Fruit fly (Drosophila melanogaster): ENCODE measurements around the gene CG15020.

The CG15020 gene

DNA sequence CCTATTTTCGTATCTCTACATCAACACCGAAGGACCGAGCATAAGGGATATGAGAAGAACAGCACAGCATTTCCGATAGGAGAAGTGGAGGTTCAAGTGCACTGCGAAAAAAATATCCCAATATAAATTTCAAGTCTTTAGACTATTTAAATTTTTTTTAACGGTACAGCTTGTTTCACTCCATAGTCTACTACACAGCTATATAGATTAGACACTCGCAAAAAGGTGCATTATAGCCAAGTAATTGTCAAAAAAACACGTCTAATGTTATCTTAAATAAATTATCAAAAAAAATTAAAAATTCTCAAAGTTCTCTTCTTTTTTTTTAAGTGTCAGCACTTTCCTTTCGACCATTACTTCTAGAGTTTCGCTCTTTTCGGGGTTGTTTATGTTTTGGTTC, 42.6 kb upstream of the CG15020 start (continued):
- TF ChIP-seq CG6854 (GFP tag; optimal IDR thresholded peaks at IDR 0.05) (peak; percentile 42), psq (GFP tag; optimal IDR thresholded peaks at IDR 0.05) (peak; percentile 60), CG3163 (GFP tag; optimal IDR thresholded peaks at IDR 0.05) (no peak), bcd (GFP tag; optimal IDR thresholded peaks at IDR 0.05) (peak; percentile 62), gem (tag; optimal IDR thresholded peaks at IDR 0.05) (peak; percentile 65), hkb (optimal IDR thresholded peaks at IDR 0.05) (no peak), hkb (GFP tag; IDR thresholded peaks at IDR 0.05) (peak; percentile 78), Taf1 (GFP tag; IDR thresholded peaks at IDR 0.05) (peak; percentile 38; the same call in 1 of the 2 replicates), abd-A (tag; optimal IDR thresholded peaks at IDR 0.05) (peak; percentile 41), yki (optimal IDR thresholded peaks at IDR 0.05) (no peak), CG15011 (GFP tag; optimal IDR thresholded peaks at IDR 0.05) (peak; percentile 11), kay (GFP tag; optimal IDR thresholded peaks at IDR 0.05) (no peak), CG12659 (GFP tag; optimal IDR thresholded peaks at IDR 0.05) (peak; percentile 59), CG8924 (tag; optimal IDR thresholded peaks at IDR 0.05) (peak; percentile 56), CG32772 (GFP tag; IDR thresholded peaks at IDR 0.05) (peak; percentile 28; the same call in 1 of the 2 replicates), zf30C (GFP tag; optimal IDR thresholded peaks at IDR 0.05) (peak; percentile 66), tin (GFP tag; optimal IDR thresholded peaks at IDR 0.05) (peak; percentile 35), ewg (GFP tag; optimal IDR thresholded peaks at IDR 0.05) (peak; percentile 23), bsh (GFP tag; optimal IDR thresholded peaks at IDR 0.05) (peak in 1 of 2 experiments; percentile 41), CG9727 (GFP tag; optimal IDR thresholded peaks at IDR 0.05) (peak; percentile 75), pan (optimal IDR thresholded peaks at IDR 0.05) (no peak), pan (GFP tag; optimal IDR thresholded peaks at IDR 0.05 in 1 of 2, IDR thresholded peaks at IDR 0.05 in 1 of 2) (peak in 1 of 2 experiments; percentile 62), unpg (GFP tag; optimal IDR thresholded peaks at IDR 0.05) (peak; percentile 14), fd96Cb (tag; optimal IDR thresholded peaks at IDR 0.05) (peak; percentile 35), ssp (GFP tag; IDR thresholded peaks at IDR 0.05) (peak; percentile 43), esg (GFP tag; conservative IDR thresholded peaks at IDR 0.05) (peak; percentile 43), Fer3 (tag; optimal IDR thresholded peaks at IDR 0.05) (peak; percentile 59), mam (GFP tag; optimal IDR thresholded peaks at IDR 0.05) (peak; percentile 48), Side (GFP tag; optimal IDR thresholded peaks at IDR 0.05) (peak; percentile 22), gce (GFP tag; IDR thresholded peaks at IDR 0.05) (peak; percentile 40; the same call in 1 of the 3 replicates), gro (GFP tag; optimal IDR thresholded peaks at IDR 0.05) (peak; percentile 21), CG12236 (GFP tag; optimal IDR thresholded peaks at IDR 0.05) (no peak), CG11504 (tag; optimal IDR thresholded peaks at IDR 0.05) (peak; percentile 75), CG13424 (tag; optimal IDR thresholded peaks at IDR 0.05) (peak; percentile 63), caup (GFP tag; optimal IDR thresholded peaks at IDR 0.05; ENCODE audit: severe bottlenecking) (peak; percentile 69), CG9609 (GFP tag; optimal IDR thresholded peaks at IDR 0.05) (peak; percentile 19), btn (GFP tag; optimal IDR thresholded peaks at IDR 0.05) (no peak), ems (GFP tag; optimal IDR thresholded peaks at IDR 0.05) (peak; percentile 13), gsb (GFP tag; IDR thresholded peaks at IDR 0.05) (no peak), CG10267 (tag; optimal IDR thresholded peaks at IDR 0.05) (peak; percentile 29), Rfx (GFP tag; IDR thresholded peaks at IDR 0.05) (peak; percentile 65), Deaf1 (tag; optimal IDR thresholded peaks at IDR 0.05) (peak; percentile 34), D19A (tag; optimal IDR thresholded peaks at IDR 0.05) (peak; percentile 6), Med (GFP tag) (peak; percentile 87), lilli (GFP tag; optimal IDR thresholded peaks at IDR 0.05) (peak; percentile 74), Xbp1 (GFP tag; optimal IDR thresholded peaks at IDR 0.05) (peak; percentile 41), peb (GFP tag; IDR thresholded peaks at IDR 0.05) (0 out of 2 replicates have a peak, but pooled peaks have one; percentile 21), inv (GFP tag; IDR thresholded peaks at IDR 0.05; ENCODE audit: partially characterized antibody) (no peak), sob (GFP tag; IDR thresholded peaks at IDR 0.05) (peak; percentile 64), jumu (GFP tag; optimal IDR thresholded peaks at IDR 0.05) (no peak), CG4820 (GFP tag; optimal IDR thresholded peaks at IDR 0.05) (peak; percentile 19), HmgZ (tag; optimal IDR thresholded peaks at IDR 0.05) (peak; percentile 47)

All from whole organism, embryonic.